Worm (Caenorhabditis elegans) whole organism, early embryonic: ENCODE results near the gene C24D10.4.
"Not testable (repeated sequence)": the region's sequence is repeated elsewhere in the genome, so short reads cannot be mapped to it uniquely, and the experiment has no call there.

ENCODE experiments used
- B0310.2 ChIP-seq: sonication (generic microtip); optimal IDR thresholded peaks from 2 replicates; lab custom pipeline; 2016; ENCODE audit warnings: mild to moderate bottlenecking, missing genetic modification characterization, missing compliant biosample characterization
- F13C5.2 ChIP-seq: sonication (generic microtip); optimal IDR thresholded peaks from 2 replicates; lab custom pipeline; 2017; ENCODE audit warnings: mild to moderate bottlenecking, missing genetic modification characterization, inconsistent platforms, missing compliant biosample characterization
- aly-1 ChIP-seq: sonication (generic microtip); optimal IDR thresholded peaks from 2 replicates; lab custom pipeline; 2016; ENCODE audit warnings: missing genetic modification characterization, missing compliant biosample characterization
- ama-1 ChIP-seq: fragments of 150-350 bp; optimal IDR thresholded peaks from 2 replicates; lab custom pipeline; 2014
- ceh-13 ChIP-seq: fragments of 200-800 bp; sonication (Bioruptor generic); optimal IDR thresholded peaks from 2 replicates; lab custom pipeline; 2018; ENCODE audit warnings: mild to moderate bottlenecking, missing genetic modification characterization, missing compliant biosample characterization
- ceh-36 ChIP-seq: sonication (generic microtip); optimal IDR thresholded peaks from 2 replicates; lab custom pipeline; 2016; ENCODE audit warnings: missing genetic modification characterization, inconsistent platforms, missing compliant biosample characterization
- ets-7 ChIP-seq: sonication (generic microtip); optimal IDR thresholded peaks from 2 replicates; lab custom pipeline; 2016; ENCODE audit warnings: missing genotype, missing genetic modification characterization, missing compliant biosample characterization
- flt-1 ChIP-seq: fragments of 200-800 bp; sonication (Bioruptor generic); IDR thresholded peaks from 2 replicates; pipeline ENCODE4 v1.3.6; 2022; ENCODE audit warnings: missing genetic modification characterization, missing compliant biosample characterization
- hmbx-1 ChIP-seq: sonication (generic microtip); optimal IDR thresholded peaks from 2 replicates; lab custom pipeline; 2016; ENCODE audit warnings: mild to moderate bottlenecking, missing genetic modification characterization, missing compliant biosample characterization
- hmg-4 ChIP-seq: fragments of 200-800 bp; sonication (Bioruptor generic); optimal IDR thresholded peaks from 2 replicates; lab custom pipeline; 2018; ENCODE audit warnings: mild to moderate bottlenecking, missing genetic modification characterization, missing compliant biosample characterization
- hnd-1 ChIP-seq: sonication (generic microtip); optimal IDR thresholded peaks from 2 replicates; lab custom pipeline; 2016; ENCODE audit warnings: missing genetic modification characterization, missing compliant biosample characterization
- pes-1 ChIP-seq: fragments of 200-800 bp; sonication (Bioruptor generic); IDR thresholded peaks from 2 replicates; pipeline ENCODE4 v1.3.6; 2022; ENCODE audit warnings: missing genetic modification reagents, missing genetic modification characterization, missing compliant biosample characterization
- scrt-1 ChIP-seq: fragments of 200-800 bp; sonication (Bioruptor generic); IDR thresholded peaks from 2 replicates; pipeline ENCODE4 v1.3.6; 2022; ENCODE audit warnings: missing genetic modification characterization, missing compliant biosample characterization
- sea-1 ChIP-seq: fragments of 200-800 bp; sonication (Bioruptor generic); conservative IDR thresholded peaks from 2 replicates; pipeline ENCODE4 v1.3.6; 2022; ENCODE audit warnings: missing genetic modification characterization, missing compliant biosample characterization
- tbx-11 ChIP-seq: fragments of 200-800 bp; sonication (Bioruptor generic); IDR thresholded peaks from 2 replicates; pipeline ENCODE4 v1.3.6; 2022; ENCODE audit warnings: missing genetic modification characterization, missing compliant biosample characterization
- tbx-37 ChIP-seq: fragments of 200-800 bp; sonication (Bioruptor generic); conservative IDR thresholded peaks from 2 replicates; pipeline ENCODE4 v1.3.6; 2022; ENCODE audit warnings: missing genetic modification reagents, missing genetic modification characterization, missing compliant biosample characterization
- tra-4 ChIP-seq: sonication (generic microtip); optimal IDR thresholded peaks from 2 replicates; lab custom pipeline; 2017; ENCODE audit warnings: missing genetic modification characterization, missing compliant biosample characterization

C24D10.4 gene

ce11 chrIV:5139189-5139588 lies 21.1 kb upstream of the C24D10.4 start:
- TF ChIP-seq tbx-37 (GFP tag; lab: Robert Waterston, UW), result no peak
- no peak for TF ChIP-seq ama-1 (lab: Kevin White, UChicago)
- no peak for TF ChIP-seq hmg-4 (GFP tag; lab: Kevin White, UChicago)
- TF ChIP-seq ceh-36, result no peak
- TF ChIP-seq sea-1 (GFP tag; lab: Robert Waterston, UW), result no peak
- TF ChIP-seq scrt-1 (GFP tag; lab: Robert Waterston, UW), result no peak
- no peak for TF ChIP-seq flt-1

ce11 chrIV:5139972-5140371 lies 20.4 kb upstream of the C24D10.4 start:
- TF ChIP-seq pes-1 (no peak), tbx-37 (GFP tag; lab: Robert Waterston, UW) (no peak)

- no peak for TF ChIP-seq ceh-13 (GFP tag; lab: Kevin White, UChicago)
- no peak for TF ChIP-seq tra-4
- TF ChIP-seq scrt-1 (GFP tag; lab: Robert Waterston, UW), result no peak
- no peak for TF ChIP-seq pes-1
- TF ChIP-seq tbx-37 (GFP tag; lab: Robert Waterston, UW), result no peak
- TF ChIP-seq ets-7, result no peak
- no peak for TF ChIP-seq B0310.2
- TF ChIP-seq sea-1 (GFP tag; lab: Robert Waterston, UW), result no peak
Measured at ce11 chrIV:5149793-5150192, 10.5 kb upstream of the C24D10.4 start, which contains the start of gene C24D10.5. Gene C24D10.5 (plus strand): TSS chrIV:5150093.

ce11 chrIV:5152391-5152790 lies 7.9 kb upstream of the C24D10.4 start, which contains the start of gene soc-2:
Gene soc-2 (minus strand): TSS chrIV:5152491.
- TF ChIP-seq B0310.2 (no peak), hnd-1 (tag; lab: Kevin White, UChicago) (no peak), F13C5.2 (tag; lab: Kevin White, UChicago) (no peak), pes-1 (no peak), ets-7 (no peak), ceh-13 (GFP tag; lab: Kevin White, UChicago) (no peak), ama-1 (lab: Kevin White, UChicago) (no peak), tra-4 (no peak)

- TF ChIP-seq tra-4, result no peak
- no peak for TF ChIP-seq ets-7
- TF ChIP-seq hmbx-1 (tag; lab: Kevin White, UChicago), result no peak
- no peak for TF ChIP-seq flt-1
- no peak for TF ChIP-seq ama-1 (lab: Kevin White, UChicago)
- no peak for TF ChIP-seq F13C5.2 (tag; lab: Kevin White, UChicago)
- no peak for TF ChIP-seq scrt-1 (GFP tag; lab: Robert Waterston, UW)
- TF ChIP-seq hmg-4 (GFP tag; lab: Kevin White, UChicago), result no peak
- TF ChIP-seq aly-1 (tag; lab: Kevin White, UChicago), result no peak
- TF ChIP-seq hnd-1 (tag; lab: Kevin White, UChicago), result no peak
Measured at ce11 chrIV:5157226-5157625, 3.1 kb upstream of the C24D10.4 start, which contains the start of gene C24D10.49. Gene C24D10.49 (minus strand): TSS chrIV:5157326.

ce11 chrIV:5162941-5163340 lies 2.6 kb downstream of the C24D10.4 start, which contains the start of the genes nspd-3 and C24D10.2:
Gene nspd-3 (minus strand): TSS chrIV:5163041.
Gene C24D10.2 (plus strand): TSS chrIV:5163339.
- TF ChIP-seq aly-1 (tag; lab: Kevin White, UChicago); scrt-1 (GFP tag; lab: Robert Waterston, UW); flt-1: not testable (repeated sequence)

- TF ChIP-seq F13C5.2 (tag; lab: Kevin White, UChicago); ets-7; hnd-1 (tag; lab: Kevin White, UChicago): not testable (repeated sequence)
Measured at ce11 chrIV:5165626-5166025, 5.3 kb downstream of the C24D10.4 start, which contains the start of gene nspd-6. Gene nspd-6 (minus strand): TSS chrIV:5165726.

ce11 chrIV:5166030-5166429 lies 5.7 kb downstream of the C24D10.4 start, which contains the start of gene ptp-5.1:
Gene ptp-5.1 (plus strand): TSS chrIV:5166330.
- TF ChIP-seq aly-1 (tag; lab: Kevin White, UChicago) (no peak), ceh-13 (GFP tag; lab: Kevin White, UChicago) (no peak), hmg-4 (GFP tag; lab: Kevin White, UChicago) (no peak), sea-1 (GFP tag; lab: Robert Waterston, UW) (no peak), ets-7 (no peak), tra-4 (no peak), tbx-37 (GFP tag; lab: Robert Waterston, UW) (no peak), pes-1 (no peak), tbx-11 (GFP tag; lab: Robert Waterston, UW) (no peak), scrt-1 (GFP tag; lab: Robert Waterston, UW) (no peak), flt-1 (no peak), hmbx-1 (tag; lab: Kevin White, UChicago) (no peak), F13C5.2 (tag; lab: Kevin White, UChicago) (no peak), B0310.2 (no peak), ama-1 (lab: Kevin White, UChicago) (no peak), ceh-36 (no peak), hnd-1 (tag; lab: Kevin White, UChicago) (no peak)

- TF ChIP-seq ama-1 (lab: Kevin White, UChicago), result no peak
- TF ChIP-seq hmg-4 (GFP tag; lab: Kevin White, UChicago), result peak; percentile 24
Measured at ce11 chrIV:5169335-5169734, 9.0 kb downstream of the C24D10.4 start.
